Worm (Caenorhabditis elegans): ENCODE measurements around the gene T04B8.1.

ce11 chrII:606033-606432, 28.1 kb upstream of the T04B8.1 start, which contains the start of gene W04H10.5:
- TF ChIP-seq dao-5 (tag; optimal IDR thresholded peaks at IDR 0.05) (no peak), him-1 (tag; optimal IDR thresholded peaks at IDR 0.05) (no peak), W03F9.2 (tag; optimal IDR thresholded peaks at IDR 0.05) (no peak)

Measured in whole organism, L4/young adult.